Worm (Caenorhabditis elegans) whole organism, L2 larva: ENCODE measurements around the gene lfi-1.

Source experiments
- C34F6.9 ChIP-seq: fragments of 150-350 bp; optimal IDR thresholded peaks from 2 replicates; lab custom pipeline; 2014; ENCODE audit warnings: missing biosample characterization, missing genetic modification characterization
- F13H6.1 ChIP-seq: sonication (generic microtip); optimal IDR thresholded peaks from 2 replicates; lab custom pipeline; 2016; ENCODE audit warnings: missing genetic modification characterization, missing compliant biosample characterization
- R02D3.7 ChIP-seq: fragments of 150-350 bp; optimal IDR thresholded peaks from 2 replicates; lab custom pipeline; 2014; ENCODE audit warnings: missing biosample characterization, missing genetic modification characterization
- Y55F3AM.14 ChIP-seq: fragments of 200-800 bp; sonication (Bioruptor generic); optimal IDR thresholded peaks from 2 replicates; lab custom pipeline; 2018; ENCODE audit warnings: mild to moderate bottlenecking, missing genetic modification characterization, missing compliant biosample characterization
- alr-1 ChIP-seq: fragments of 150-350 bp; optimal IDR thresholded peaks from 2 replicates; lab custom pipeline; 2014; ENCODE audit warnings: missing biosample characterization, missing genetic modification characterization
- blmp-1 ChIP-seq: sonication (generic microtip); optimal IDR thresholded peaks from 2 replicates; lab custom pipeline; 2017; ENCODE audit warnings: missing genetic modification characterization, mild to moderate bottlenecking, missing compliant biosample characterization, antibody characterized with exemption, moderate library complexity; ENCODE audit not compliant: insufficient read depth
- ceh-16 ChIP-seq: fragments of 150-350 bp; optimal IDR thresholded peaks from 2 replicates; lab custom pipeline; 2014; ENCODE audit warnings: missing biosample characterization, missing genetic modification characterization
- ceh-82 ChIP-seq: fragments of 150-350 bp; optimal IDR thresholded peaks from 2 replicates; lab custom pipeline; 2014; ENCODE audit warnings: missing biosample characterization, missing genetic modification characterization
- dmd-4 ChIP-seq: sonication (generic microtip); optimal IDR thresholded peaks from 2 replicates; lab custom pipeline; 2017; ENCODE audit warnings: missing biosample characterization, missing genetic modification characterization
- egl-27 ChIP-seq: sonication (generic microtip); optimal IDR thresholded peaks from 3 replicates; lab custom pipeline; 2017; ENCODE audit warnings: missing biosample characterization, missing genetic modification reagents, missing genetic modification characterization
- elt-3 ChIP-seq: sonication (generic microtip); optimal IDR thresholded peaks from 2 replicates; lab custom pipeline; 2017; ENCODE audit warnings: missing biosample characterization, missing genetic modification characterization
- fos-1 ChIP-seq: fragments of 150-350 bp; optimal IDR thresholded peaks from 2 replicates; lab custom pipeline; 2014; ENCODE audit warnings: missing biosample characterization, missing genetic modification characterization
- gmeb-1 ChIP-seq: fragments of 150-350 bp; optimal IDR thresholded peaks from 2 replicates; lab custom pipeline; 2014; ENCODE audit warnings: missing biosample characterization, missing genetic modification characterization
- lin-11 ChIP-seq: fragments of 150-350 bp; sonication (generic microtip); optimal IDR thresholded peaks from 2 replicates; lab custom pipeline; 2014; ENCODE audit warnings: missing biosample characterization, missing genetic modification characterization, inconsistent platforms, mixed read lengths
- lin-39 ChIP-seq: fragments of 150-350 bp; optimal IDR thresholded peaks from 2 replicates; lab custom pipeline; 2014; ENCODE audit warnings: missing biosample characterization, missing genetic modification reagents, missing genetic modification characterization
- lsy-2 ChIP-seq, 2 experiments: fragments of 150-350 bp in 1 of 2; sonication (generic microtip) in 1 of 2; optimal IDR thresholded peaks; 2 replicates each; lab custom pipeline; 2014 to 2017; ENCODE audit warnings: missing biosample characterization in 2 of 2, missing genetic modification characterization in 2 of 2
- mab-5 ChIP-seq: fragments of 150-350 bp; optimal IDR thresholded peaks from 2 replicates; lab custom pipeline; 2014; ENCODE audit warnings: missing biosample characterization, missing genetic modification characterization
- mbf-1 ChIP-seq: sonication (generic microtip); optimal IDR thresholded peaks from 2 replicates; lab custom pipeline; 2017; ENCODE audit warnings: missing biosample characterization, missing genetic modification characterization
- mdl-1 ChIP-seq, 2 experiments: fragments of 150-350 bp in 1 of 2; sonication (generic microtip) in 1 of 2; optimal IDR thresholded peaks; 2 replicates each; lab custom pipeline; 2017; ENCODE audit warnings: missing biosample characterization in 2 of 2, missing genetic modification characterization in 2 of 2
- nhr-10 ChIP-seq: sonication (generic microtip); optimal IDR thresholded peaks from 2 replicates; lab custom pipeline; 2017; ENCODE audit warnings: missing biosample characterization, missing genetic modification characterization
- nhr-11 ChIP-seq: fragments of 150-350 bp; optimal IDR thresholded peaks from 2 replicates; lab custom pipeline; 2014; ENCODE audit warnings: missing biosample characterization, missing genetic modification characterization
- nhr-129 ChIP-seq: fragments of 150-350 bp; optimal IDR thresholded peaks from 2 replicates; lab custom pipeline; 2014; ENCODE audit warnings: missing biosample characterization, missing genetic modification characterization
- nhr-21 ChIP-seq: fragments of 150-350 bp; optimal IDR thresholded peaks from 2 replicates; lab custom pipeline; 2014; ENCODE audit warnings: missing biosample characterization, missing genetic modification characterization
- nhr-23 ChIP-seq: fragments of 150-350 bp; optimal IDR thresholded peaks from 2 replicates; lab custom pipeline; 2014; ENCODE audit warnings: missing biosample characterization, missing genetic modification reagents, missing genetic modification characterization
- nhr-237 ChIP-seq: fragments of 150-350 bp; optimal IDR thresholded peaks from 2 replicates; lab custom pipeline; 2014; ENCODE audit warnings: missing biosample characterization, missing genetic modification characterization
- nhr-25 ChIP-seq: fragments of 150-350 bp; sonication (generic microtip); optimal IDR thresholded peaks from 3 replicates; lab custom pipeline; 2014; ENCODE audit warnings: missing biosample characterization, missing genetic modification characterization
- nhr-6 ChIP-seq: fragments of 150-350 bp; optimal IDR thresholded peaks from 2 replicates; lab custom pipeline; 2014; ENCODE audit warnings: missing biosample characterization, missing genetic modification characterization
- nhr-77 ChIP-seq: fragments of 150-350 bp; optimal IDR thresholded peaks from 2 replicates; lab custom pipeline; 2014; ENCODE audit warnings: missing biosample characterization, missing genetic modification characterization
- peb-1 ChIP-seq: fragments of 150-350 bp; optimal IDR thresholded peaks from 2 replicates; lab custom pipeline; 2014; ENCODE audit warnings: missing biosample characterization, missing genetic modification characterization
- sem-4 ChIP-seq: fragments of 150-350 bp; optimal IDR thresholded peaks from 2 replicates; lab custom pipeline; 2014; ENCODE audit warnings: missing biosample characterization, missing genetic modification reagents, missing genetic modification characterization
- sma-3 ChIP-seq: sonication (generic microtip); optimal IDR thresholded peaks from 2 replicates; lab custom pipeline; 2016; ENCODE audit warnings: missing genetic modification reagents, missing genetic modification characterization, missing compliant biosample characterization
- snpc-4 ChIP-seq: fragments of 150-350 bp; optimal IDR thresholded peaks from 2 replicates; lab custom pipeline; 2014; ENCODE audit warnings: missing biosample characterization, missing genetic modification characterization
- unc-39 ChIP-seq: fragments of 150-350 bp; optimal IDR thresholded peaks from 2 replicates; lab custom pipeline; 2014; ENCODE audit warnings: missing biosample characterization, missing genetic modification characterization
- unc-55 ChIP-seq: fragments of 150-350 bp; sonication (generic microtip); optimal IDR thresholded peaks from 3 replicates; lab custom pipeline; 2014; ENCODE audit warnings: missing biosample characterization, missing genetic modification reagents, missing genetic modification characterization
- unc-62 ChIP-seq: fragments of 150-350 bp; optimal IDR thresholded peaks from 2 replicates; lab custom pipeline; 2014; ENCODE audit warnings: missing biosample characterization, missing genetic modification reagents, missing genetic modification characterization
- ztf-1 ChIP-seq: fragments of 200-800 bp; sonication (Bioruptor generic); conservative IDR thresholded peaks from 2 replicates; pipeline ENCODE4 v1.3.6; 2022; ENCODE audit warnings: missing genetic modification characterization, missing compliant biosample characterization
- ztf-11 ChIP-seq: sonication (generic microtip); optimal IDR thresholded peaks from 2 replicates; lab custom pipeline; 2017; ENCODE audit warnings: missing biosample characterization, missing genetic modification characterization
- ztf-4 ChIP-seq: fragments of 150-350 bp; optimal IDR thresholded peaks from 2 replicates; lab custom pipeline; 2014; ENCODE audit warnings: missing biosample characterization, missing genetic modification characterization

lfi-1 gene

ce11 chrX:4976530-4976929 lies at the start of gene lfi-1:
lfi-1 (plus strand) TSS chrX:4976830.
- TF ChIP-seq nhr-237 (tag; lab: Kevin White, UChicago) (no peak), blmp-1 (tag; lab: Kevin White, UChicago) (no peak), unc-39 (no peak), unc-55 (no peak), mdl-1 (tag; optimal IDR thresholded peaks at IDR 0.05; lab: Kevin White, UChicago) (no peak), ztf-1 (GFP tag; lab: Robert Waterston, UW) (no peak), peb-1 (tag; lab: Kevin White, UChicago) (no peak), alr-1 (no peak), Y55F3AM.14 (GFP tag; lab: Kevin White, UChicago) (no peak), nhr-129 (tag; lab: Kevin White, UChicago) (no peak), fos-1 (tag; lab: Kevin White, UChicago) (no peak), F13H6.1 (no peak), elt-3 (no peak), nhr-23 (tag; lab: Kevin White, UChicago) (no peak), sma-3 (no peak), R02D3.7 (no peak), nhr-6 (tag; lab: Kevin White, UChicago) (no peak), C34F6.9 (tag; lab: Kevin White, UChicago) (no peak)
- TF ChIP-seq, all 48 proteins: peak for 0

DNA sequence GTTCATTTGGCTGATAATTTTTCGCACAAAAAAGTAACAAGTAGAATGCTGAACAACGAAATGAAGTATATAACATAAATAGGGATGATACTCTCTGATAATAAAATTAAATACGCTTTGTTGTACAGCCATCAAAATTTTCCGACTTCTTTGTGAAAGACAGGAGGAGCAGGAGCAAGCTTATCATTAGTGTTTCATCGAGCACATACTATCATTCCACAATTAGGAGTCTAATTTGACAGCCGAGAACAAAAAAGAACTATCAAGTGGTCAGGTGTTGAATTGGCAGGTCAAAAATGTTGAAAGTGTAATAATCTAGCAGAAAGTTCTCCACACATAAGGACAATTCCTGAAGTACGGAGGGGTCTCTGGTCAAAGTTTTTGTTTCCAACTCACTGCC lies 48.5 kb upstream of the lfi-1 start:
- TF ChIP-seq ztf-11 (tag; lab: Kevin White, UChicago), result no peak
- no peak for TF ChIP-seq lsy-2 (tag; optimal IDR thresholded peaks at IDR 0.05; lab: Kevin White, UChicago)
- no peak for TF ChIP-seq mbf-1
- TF ChIP-seq nhr-77 (tag; lab: Kevin White, UChicago), result no peak

DNA sequence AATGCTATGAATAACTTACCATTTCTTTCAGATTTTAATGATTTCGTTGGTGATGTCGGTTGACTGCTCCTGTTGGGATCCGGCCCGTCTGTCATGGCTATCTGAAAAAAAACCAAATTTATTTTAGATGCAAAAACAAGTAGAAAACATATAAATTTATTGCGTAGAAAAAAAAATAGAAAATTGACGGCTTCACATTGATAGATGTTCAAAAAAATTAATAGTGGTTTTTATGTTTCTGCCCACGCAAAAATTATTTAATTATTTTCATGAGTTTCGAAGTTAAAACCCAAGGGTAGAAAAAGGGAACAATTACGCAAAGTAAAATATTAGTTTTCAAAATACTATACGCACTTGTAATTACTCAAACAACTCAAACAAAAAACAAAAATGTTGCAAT lies 47.0 kb upstream of the lfi-1 start, which contains the start of gene mct-4:
mct-4 (minus strand) TSS at position 101 of the 400 bp plus-strand sequence.
- no peak for TF ChIP-seq nhr-77 (tag; lab: Kevin White, UChicago)
- TF ChIP-seq nhr-237 (tag; lab: Kevin White, UChicago), result no peak
- TF ChIP-seq sma-3, result no peak
- TF ChIP-seq lin-11, result no peak
- TF ChIP-seq ztf-11 (tag; lab: Kevin White, UChicago), result no peak
- no peak for TF ChIP-seq gmeb-1 (tag; lab: Kevin White, UChicago)
- TF ChIP-seq ceh-16 (tag; lab: Kevin White, UChicago), result no peak
- no peak for TF ChIP-seq ztf-4 (tag; lab: Kevin White, UChicago)
- TF ChIP-seq mab-5 (tag; lab: Kevin White, UChicago), result no peak
- TF ChIP-seq nhr-11 (tag; lab: Kevin White, UChicago), result no peak
- TF ChIP-seq peb-1 (tag; lab: Kevin White, UChicago), result no peak
- TF ChIP-seq blmp-1 (tag; lab: Kevin White, UChicago), result no peak
- no peak for TF ChIP-seq sem-4 (tag; lab: Kevin White, UChicago)
- TF ChIP-seq snpc-4, result no peak
- no peak for TF ChIP-seq alr-1
- no peak for TF ChIP-seq nhr-21
- no peak for TF ChIP-seq egl-27
- no peak for TF ChIP-seq ceh-82

- TF ChIP-seq R02D3.7, result no peak
- no peak for TF ChIP-seq dmd-4
- no peak for TF ChIP-seq ztf-4 (tag; lab: Kevin White, UChicago)
- TF ChIP-seq lin-39, result no peak
These were observed 44.6 kb upstream of the lfi-1 start for ce11 chrX:4932023-4932422.

ce11 chrX:4932964-4933363 lies 43.7 kb upstream of the lfi-1 start:
- TF ChIP-seq nhr-21 (no peak), nhr-23 (tag; lab: Kevin White, UChicago) (no peak), nhr-25 (tag; lab: Kevin White, UChicago) (no peak), unc-62 (GFP tag; lab: Kevin White, UChicago) (no peak), unc-55 (peak; percentile 25), peb-1 (tag; lab: Kevin White, UChicago) (no peak), fos-1 (tag; lab: Kevin White, UChicago) (no peak), mab-5 (tag; lab: Kevin White, UChicago) (no peak), lin-11 (peak; percentile 14), lin-39 (no peak), lsy-2 (tag; optimal IDR thresholded peaks at IDR 0.05; lab: Kevin White, UChicago) (no peak), C34F6.9 (tag; lab: Kevin White, UChicago) (peak; percentile 35), nhr-77 (tag; lab: Kevin White, UChicago) (no peak), nhr-10 (tag; lab: Kevin White, UChicago) (no peak)
